Fruit fly (Drosophila melanogaster): ENCODE data around the gene robo2.

The robo2 gene

dm6 chr2L:1424812-1425211 is 4.6 kb upstream of the robo2 start (continued):
- no peak for TF ChIP-seq Dip3 (GFP tag; optimal IDR thresholded peaks at IDR 0.05)
- TF ChIP-seq MTF-1 (GFP tag; optimal IDR thresholded peaks at IDR 0.05; ENCODE audit: borderline replicate concordance) = no peak
- TF ChIP-seq CG1602 (GFP tag; optimal IDR thresholded peaks at IDR 0.05) = peak; percentile 68
- no peak for TF ChIP-seq CG4617 (GFP tag; optimal IDR thresholded peaks at IDR 0.05; ENCODE audit: borderline replicate concordance)
- no peak for TF ChIP-seq da (GFP tag; optimal IDR thresholded peaks at IDR 0.05)
- no peak for TF ChIP-seq inv (GFP tag; IDR thresholded peaks at IDR 0.05; ENCODE audit: partially characterized antibody)
- peak; percentile 28 for TF ChIP-seq NC2β (GFP tag; optimal IDR thresholded peaks at IDR 0.05)
- TF ChIP-seq kni (GFP tag; optimal IDR thresholded peaks at IDR 0.05) = no peak
- TF ChIP-seq btn (GFP tag; optimal IDR thresholded peaks at IDR 0.05) = no peak
- TF ChIP-seq Blimp-1 (GFP tag; optimal IDR thresholded peaks at IDR 0.05) = no peak
- TF ChIP-seq CG32772 (GFP tag; IDR thresholded peaks at IDR 0.05) = peak; percentile 44; the same call in 1 of the 2 replicates
- no peak for TF ChIP-seq Hr78 (GFP tag; optimal IDR thresholded peaks at IDR 0.05)
- no peak for TF ChIP-seq CG15011 (GFP tag; optimal IDR thresholded peaks at IDR 0.05)
- no peak for TF ChIP-seq yki (optimal IDR thresholded peaks at IDR 0.05)
- TF ChIP-seq zen (tag; optimal IDR thresholded peaks at IDR 0.05) = no peak
- TF ChIP-seq CG15073 (GFP tag; optimal IDR thresholded peaks at IDR 0.05) = peak; percentile 10
- TF ChIP-seq CG13894 (tag; optimal IDR thresholded peaks at IDR 0.05) = no peak
- no peak for TF ChIP-seq CG15479 (GFP tag; optimal IDR thresholded peaks at IDR 0.05)
- TF ChIP-seq CG12071 (GFP tag; optimal IDR thresholded peaks at IDR 0.05) = no peak
- TF ChIP-seq salm (tag; optimal IDR thresholded peaks at IDR 0.05) = no peak
- no peak for TF ChIP-seq gfzf (GFP tag; optimal IDR thresholded peaks at IDR 0.05)
- TF ChIP-seq Ravus (GFP tag; IDR thresholded peaks at IDR 0.05) = no peak
- no peak for TF ChIP-seq sob (GFP tag; IDR thresholded peaks at IDR 0.05)
- TF ChIP-seq CG9817 (tag; optimal IDR thresholded peaks at IDR 0.05) = peak; percentile 3
- no peak for TF ChIP-seq Nf-YA (GFP tag; IDR thresholded peaks at IDR 0.05)
- no peak for TF ChIP-seq D19B (GFP tag; optimal IDR thresholded peaks at IDR 0.05)
- TF ChIP-seq br (optimal IDR thresholded peaks at IDR 0.05) = no peak
- no peak for TF ChIP-seq HmgD (GFP tag; optimal IDR thresholded peaks at IDR 0.05)
- TF ChIP-seq usp (GFP tag; optimal IDR thresholded peaks at IDR 0.05) = no peak
- no peak for TF ChIP-seq TFAM (GFP tag; optimal IDR thresholded peaks at IDR 0.05)
- peak; percentile 37 to 89 for TF ChIP-seq bsh (GFP tag; optimal IDR thresholded peaks at IDR 0.05)
- peak; percentile 57 for TF ChIP-seq CG2202 (tag; optimal IDR thresholded peaks at IDR 0.05)
- no peak for TF ChIP-seq H15 (GFP tag; IDR thresholded peaks at IDR 0.05)
- no peak for TF ChIP-seq E2f1 (GFP tag; IDR thresholded peaks at IDR 0.05)
- no peak for TF ChIP-seq knrl (GFP tag; IDR thresholded peaks at IDR 0.05; ENCODE audit: partially characterized antibody)
- TF ChIP-seq NfI (GFP tag; optimal IDR thresholded peaks at IDR 0.05) = no peak
- TF ChIP-seq CG8290 (GFP tag; optimal IDR thresholded peaks at IDR 0.05) = no peak
- TF ChIP-seq CG8290 (tag; optimal IDR thresholded peaks at IDR 0.05) = peak in 1 of 2 experiments; percentile 41
- no peak for TF ChIP-seq CG31388 (GFP tag; optimal IDR thresholded peaks at IDR 0.05)
- no peak for TF ChIP-seq CG10431 (GFP tag; optimal IDR thresholded peaks at IDR 0.05)
- TF ChIP-seq Sox102F (GFP tag; optimal IDR thresholded peaks at IDR 0.05) = peak; percentile 77
- TF ChIP-seq CG7556 (GFP tag; optimal IDR thresholded peaks at IDR 0.05) = no peak
- TF ChIP-seq oc (tag; optimal IDR thresholded peaks at IDR 0.05) = no peak
- TF ChIP-seq hb (GFP tag; IDR thresholded peaks at IDR 0.05; ENCODE audit: partially characterized antibody) = no peak
- TF ChIP-seq Dbx (GFP tag; IDR thresholded peaks at IDR 0.05) = no peak
- no peak for TF ChIP-seq fru (optimal IDR thresholded peaks at IDR 0.05)
- no peak for TF ChIP-seq Trl (optimal IDR thresholded peaks at IDR 0.05)
- peak; percentile 49 for TF ChIP-seq Trl (GFP tag; optimal IDR thresholded peaks at IDR 0.05)
- peak; percentile 16 for TF ChIP-seq CG10462 (GFP tag; optimal IDR thresholded peaks at IDR 0.05)
- no peak for TF ChIP-seq Usf (GFP tag; optimal IDR thresholded peaks at IDR 0.05)
- TF ChIP-seq Kr (GFP tag; optimal IDR thresholded peaks at IDR 0.05) = no peak
- TF ChIP-seq tup (GFP tag; optimal IDR thresholded peaks at IDR 0.05) = peak; percentile 27
- TF ChIP-seq chm (GFP tag; IDR thresholded peaks at IDR 0.05) = no peak
